Worm (Caenorhabditis elegans) whole organism, late embryonic: ENCODE data around the gene K08F9.4.
"Not testable (repeated sequence)": the region's sequence is repeated elsewhere in the genome, so short reads cannot be mapped to it uniquely, and the experiment has no call there.

Experiments used
- C38D4.7 ChIP-seq: fragments of 200-800 bp; sonication (Bioruptor generic); optimal IDR thresholded peaks from 2 replicates; lab custom pipeline; 2018; ENCODE audit warnings: mild to moderate bottlenecking, missing genetic modification characterization, moderate library complexity, missing compliant biosample characterization
- F13H6.1 ChIP-seq: sonication (generic microtip); optimal IDR thresholded peaks from 2 replicates; lab custom pipeline; 2016; ENCODE audit warnings: missing genetic modification characterization, missing compliant biosample characterization
- ama-1 ChIP-seq: fragments of 150-350 bp; optimal IDR thresholded peaks from 2 replicates; lab custom pipeline; 2014
- ceh-14 ChIP-seq: sonication (generic microtip); optimal IDR thresholded peaks from 2 replicates; lab custom pipeline; 2016; ENCODE audit warnings: missing genotype, missing genetic modification characterization, missing compliant biosample characterization
- ceh-22 ChIP-seq: sonication (generic microtip); optimal IDR thresholded peaks from 2 replicates; lab custom pipeline; 2017; ENCODE audit warnings: missing biosample characterization, missing genetic modification characterization
- ceh-31 ChIP-seq: sonication (generic microtip); optimal IDR thresholded peaks from 2 replicates; lab custom pipeline; 2016; ENCODE audit warnings: missing genetic modification characterization, missing compliant biosample characterization
- ceh-34 ChIP-seq: sonication (generic microtip); optimal IDR thresholded peaks from 2 replicates; lab custom pipeline; 2016; ENCODE audit warnings: mild to moderate bottlenecking, missing genetic modification characterization, missing compliant biosample characterization
- ceh-48 ChIP-seq: sonication (generic microtip); optimal IDR thresholded peaks from 2 replicates; lab custom pipeline; 2016; ENCODE audit warnings: missing genetic modification characterization, inconsistent platforms, missing compliant biosample characterization
- ceh-6 ChIP-seq: fragments of 200-800 bp; sonication (Bioruptor generic); optimal IDR thresholded peaks from 2 replicates; lab custom pipeline; 2018; ENCODE audit warnings: mild to moderate bottlenecking, missing genetic modification characterization, missing compliant biosample characterization
- ceh-9 ChIP-seq: sonication (generic microtip); optimal IDR thresholded peaks from 2 replicates; lab custom pipeline; 2016; ENCODE audit warnings: mild to moderate bottlenecking, missing genetic modification characterization, inconsistent platforms, missing compliant biosample characterization
- dmd-4 ChIP-seq: sonication (generic microtip); optimal IDR thresholded peaks from 2 replicates; lab custom pipeline; 2016; ENCODE audit warnings: borderline replicate concordance, missing genetic modification characterization, missing compliant biosample characterization
- dve-1 ChIP-seq: sonication (generic microtip); optimal IDR thresholded peaks from 2 replicates; lab custom pipeline; 2017; ENCODE audit warnings: antibody characterized with exemption, mild to moderate bottlenecking, missing genetic modification characterization, missing compliant biosample characterization
- elt-2 ChIP-seq: sonication (generic microtip); optimal IDR thresholded peaks from 2 replicates; lab custom pipeline; 2016; ENCODE audit warnings: missing genetic modification reagents, missing genetic modification characterization, missing compliant biosample characterization
- elt-4 ChIP-seq: sonication (generic microtip); optimal IDR thresholded peaks from 2 replicates; lab custom pipeline; 2016; ENCODE audit warnings: missing genetic modification characterization, missing compliant biosample characterization
- eyg-1 ChIP-seq: sonication (generic microtip); optimal IDR thresholded peaks from 2 replicates; lab custom pipeline; 2016; ENCODE audit warnings: missing genotype, missing genetic modification characterization, missing compliant biosample characterization
- fkh-6 ChIP-seq: sonication (generic microtip); optimal IDR thresholded peaks from 2 replicates; lab custom pipeline; 2016; ENCODE audit warnings: missing genetic modification characterization, missing compliant biosample characterization
- gmeb-2 ChIP-seq: sonication (generic microtip); optimal IDR thresholded peaks from 2 replicates; lab custom pipeline; 2016; ENCODE audit warnings: missing genetic modification characterization, inconsistent platforms, missing compliant biosample characterization
- hlh-30 ChIP-seq: sonication (generic microtip); optimal IDR thresholded peaks from 2 replicates; lab custom pipeline; 2017; ENCODE audit warnings: antibody characterized with exemption, missing genetic modification characterization, missing compliant biosample characterization; ENCODE audit not compliant: insufficient read depth
- lim-6 ChIP-seq: sonication (generic microtip); optimal IDR thresholded peaks from 2 replicates; lab custom pipeline; 2016; ENCODE audit warnings: missing genetic modification characterization, missing compliant biosample characterization
- madf-2 ChIP-seq: sonication (generic microtip); optimal IDR thresholded peaks from 2 replicates; lab custom pipeline; 2017; ENCODE audit warnings: missing genetic modification characterization, missing compliant biosample characterization
- npax-4 ChIP-seq: sonication (generic microtip); optimal IDR thresholded peaks from 2 replicates; lab custom pipeline; 2016; ENCODE audit warnings: missing genetic modification characterization, missing compliant biosample characterization
- pag-3 ChIP-seq: sonication (generic microtip); optimal IDR thresholded peaks from 2 replicates; lab custom pipeline; 2016; ENCODE audit warnings: missing compliant biosample characterization, missing genetic modification characterization, borderline replicate concordance
- pha-2 ChIP-seq: sonication (generic microtip); optimal IDR thresholded peaks from 2 replicates; lab custom pipeline; 2017; ENCODE audit warnings: mild to moderate bottlenecking, missing genetic modification characterization, missing compliant biosample characterization
- pha-4 ChIP-seq: fragments of 150-350 bp; optimal IDR thresholded peaks from 2 replicates; lab custom pipeline; 2018; ENCODE audit warnings: missing biosample characterization, missing genetic modification reagents, missing genetic modification characterization
- pqm-1 ChIP-seq: sonication (generic microtip); optimal IDR thresholded peaks from 2 replicates; lab custom pipeline; 2016; ENCODE audit warnings: missing genetic modification characterization, missing compliant biosample characterization
- pros-1 ChIP-seq: fragments of 150-350 bp; optimal IDR thresholded peaks from 2 replicates; lab custom pipeline; 2014; ENCODE audit warnings: missing biosample characterization, missing genetic modification reagents, missing genetic modification characterization
- ref-2 ChIP-seq: sonication (generic microtip); optimal IDR thresholded peaks from 2 replicates; lab custom pipeline; 2016; ENCODE audit warnings: missing genetic modification characterization, missing compliant biosample characterization
- unc-3 ChIP-seq, 2 experiments: fragments of 200-800 bp in 1 of 2; sonication (Bioruptor generic) in 1 of 2; sonication (generic microtip) in 1 of 2; conservative IDR thresholded peaks in 1 of 2; optimal IDR thresholded peaks in 1 of 2; 2 replicates each; pipeline versions ENCODE4 v1.3.6 to Lab custom; 2016 to 2022; ENCODE audit warnings: missing compliant biosample characterization in 2 of 2, missing genetic modification characterization in 2 of 2, missing genetic modification reagents in 1 of 2
- unc-42 ChIP-seq: sonication (generic microtip); optimal IDR thresholded peaks from 2 replicates; lab custom pipeline; 2016; ENCODE audit warnings: missing genotype, missing genetic modification characterization, missing compliant biosample characterization
- zip-5 ChIP-seq: sonication (generic microtip); optimal IDR thresholded peaks from 2 replicates; lab custom pipeline; 2016; ENCODE audit warnings: missing genetic modification characterization, missing compliant biosample characterization
- ztf-16 ChIP-seq: sonication (generic microtip); optimal IDR thresholded peaks from 2 replicates; lab custom pipeline; 2017; ENCODE audit warnings: missing genetic modification characterization, missing compliant biosample characterization

K08F9.4 gene

DNA sequence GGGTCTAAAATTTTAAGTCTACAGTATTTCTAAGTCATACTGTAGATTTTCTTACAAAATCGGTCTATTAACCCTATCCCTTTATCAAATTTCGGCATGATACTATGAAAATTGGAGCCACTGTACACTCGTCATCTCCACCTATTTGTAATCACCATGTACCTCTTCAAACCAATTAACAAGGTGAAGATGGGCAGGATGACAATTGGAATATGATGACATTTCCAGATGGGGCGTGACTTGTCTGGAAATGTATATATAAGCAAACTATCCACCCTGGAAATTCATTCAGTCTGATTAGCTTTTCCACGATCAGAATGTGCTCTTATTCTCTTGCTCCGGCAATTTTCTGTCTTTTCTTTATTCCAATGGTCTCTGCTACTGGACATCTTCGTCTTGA, 34.6 kb upstream of the K08F9.4 start, which contains the start of gene Y75B12A.2 (continued):
- no peak for TF ChIP-seq F13H6.1 (tag; lab: Kevin White, UChicago)
- no peak for TF ChIP-seq pros-1 (tag; lab: Kevin White, UChicago)
- no peak for TF ChIP-seq ztf-16 (tag; lab: Kevin White, UChicago)

DNA sequence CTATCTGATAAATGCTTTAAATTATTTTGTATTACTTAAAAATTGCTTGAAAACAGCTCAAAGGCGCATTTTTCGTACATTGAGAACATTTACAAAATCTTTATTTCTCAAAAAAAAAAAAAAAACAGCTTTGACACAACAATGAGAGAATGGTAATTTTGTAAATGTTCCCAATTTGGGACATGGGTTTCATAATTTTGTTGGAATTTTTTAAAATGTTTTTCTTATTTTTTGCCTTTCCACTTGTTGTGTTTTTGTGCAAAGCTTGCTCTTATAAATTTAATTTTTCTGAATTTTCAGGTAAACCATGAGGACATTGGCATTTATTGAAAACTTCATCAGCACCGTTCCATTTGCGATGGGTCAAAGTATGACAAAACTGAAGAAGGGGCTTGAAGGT, 32.2 kb upstream of the K08F9.4 start, which contains the start of gene T01G5.7:
Gene T01G5.7 (plus strand): TSS at position 301 of the 400 bp plus-strand sequence.
- no peak for TF ChIP-seq ceh-14 (tag; lab: Kevin White, UChicago)
- TF ChIP-seq elt-2 (tag; lab: Kevin White, UChicago): no peak
- no peak for TF ChIP-seq ama-1 (lab: Kevin White, UChicago)
- TF ChIP-seq eyg-1 (tag; lab: Kevin White, UChicago): no peak
- TF ChIP-seq ceh-6 (GFP tag; lab: Kevin White, UChicago): no peak
- TF ChIP-seq ref-2 (tag; lab: Kevin White, UChicago): no peak
- TF ChIP-seq hlh-30 (tag; lab: Kevin White, UChicago): no peak
- no peak for TF ChIP-seq gmeb-2
- TF ChIP-seq dve-1: no peak
- TF ChIP-seq ceh-31: no peak
- no peak for TF ChIP-seq pha-2 (tag; lab: Kevin White, UChicago)
- no peak for TF ChIP-seq pha-4 (tag; lab: Kevin White, UChicago)
- no peak for TF ChIP-seq unc-42 (tag; lab: Kevin White, UChicago)
- TF ChIP-seq C38D4.7 (GFP tag; lab: Kevin White, UChicago): no peak
- TF ChIP-seq ceh-9 (tag; lab: Kevin White, UChicago): no peak
- TF ChIP-seq unc-3 (GFP tag; conservative IDR thresholded peaks at IDR 0.05; lab: Robert Waterston, UW): no peak
- no peak for TF ChIP-seq unc-3 (tag; optimal IDR thresholded peaks at IDR 0.05; lab: Kevin White, UChicago)
- no peak for TF ChIP-seq elt-4 (tag; lab: Kevin White, UChicago)
- TF ChIP-seq fkh-6 (tag; lab: Kevin White, UChicago): no peak

DNA sequence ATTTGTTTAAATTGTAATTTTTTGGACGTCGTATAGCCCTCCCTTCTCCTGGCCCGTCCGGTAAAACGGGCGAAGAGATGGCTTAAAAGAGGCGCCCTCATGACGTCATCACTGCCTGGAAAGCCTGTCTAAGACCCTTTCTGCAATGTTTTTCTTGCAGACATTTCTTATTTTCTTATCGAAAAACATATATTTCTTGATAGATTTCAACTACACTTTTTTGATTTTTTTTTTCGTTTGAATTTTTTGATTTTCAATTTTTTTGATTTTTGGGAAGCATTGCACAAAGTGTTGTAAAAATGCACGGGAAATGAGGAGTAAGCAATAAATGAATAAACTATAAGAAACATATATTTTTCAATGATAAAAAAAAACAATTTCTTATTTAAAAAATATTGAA, 29.8 kb upstream of the K08F9.4 start, which contains the start of gene T01G5.6:
Gene T01G5.6 (minus strand): TSS at position 101 of the 400 bp plus-strand sequence.
- no peak for TF ChIP-seq dve-1
- TF ChIP-seq zip-5: no peak
- TF ChIP-seq elt-4 (tag; lab: Kevin White, UChicago): no peak
- TF ChIP-seq madf-2 (tag; lab: Kevin White, UChicago): no peak
- no peak for TF ChIP-seq ceh-48
- TF ChIP-seq eyg-1 (tag; lab: Kevin White, UChicago): no peak
- no peak for TF ChIP-seq ceh-22 (tag; lab: Kevin White, UChicago)
- TF ChIP-seq, all 69 proteins: peak for 0

ce11 chrV:15115968-15116367, 27.9 kb upstream of the K08F9.4 start, which contains the start of gene T01G5.8:
Gene T01G5.8 (plus strand): TSS chrV:15116268.
- not testable (repeated sequence) for TF ChIP-seq ceh-22 (tag; lab: Kevin White, UChicago); ceh-34; ceh-31

DNA sequence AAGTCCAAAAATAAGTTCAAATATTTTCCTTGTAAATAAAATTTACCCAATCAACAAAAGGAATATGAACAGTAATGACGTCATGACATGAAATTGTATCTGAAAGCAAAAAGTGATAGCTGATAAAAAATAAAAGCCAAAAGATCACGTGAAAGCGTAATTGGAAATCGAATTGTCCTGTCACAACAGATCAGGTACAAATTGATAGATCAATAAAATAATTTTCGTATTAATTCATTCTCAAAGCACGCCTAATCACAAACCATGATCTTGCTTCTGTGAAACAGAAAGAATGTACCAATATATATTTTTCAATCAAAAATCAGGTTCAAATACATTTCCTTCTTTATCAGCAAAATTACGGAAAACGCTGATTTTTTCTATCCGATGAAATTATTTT, 24.3 kb upstream of the K08F9.4 start, which contains the start of gene flor-1:
Gene flor-1 (minus strand): TSS at position 101 of the 400 bp plus-strand sequence.
- TF ChIP-seq ceh-22 (tag; lab: Kevin White, UChicago) (no peak), fkh-6 (tag; lab: Kevin White, UChicago) (no peak), zip-5 (no peak), npax-4 (tag; lab: Kevin White, UChicago) (no peak), pag-3 (tag; lab: Kevin White, UChicago) (no peak)

DNA sequence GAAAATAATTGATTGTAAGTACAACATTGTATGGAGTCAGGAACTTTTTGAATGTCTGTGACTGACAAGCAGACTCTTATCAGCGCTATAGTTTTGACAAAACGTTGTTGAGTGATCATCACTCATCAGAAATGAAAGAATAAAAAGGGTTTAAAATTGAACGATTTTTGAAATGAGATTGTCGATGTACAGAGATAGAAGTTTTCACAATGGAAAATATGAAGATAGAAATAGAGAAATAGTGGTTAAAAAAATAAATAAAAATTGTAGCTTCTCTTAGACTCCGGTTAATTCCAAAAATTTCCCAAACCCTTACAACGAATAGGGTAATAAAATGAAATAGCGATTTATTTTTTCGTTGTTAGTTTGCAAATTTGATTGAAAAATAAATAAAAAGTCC, 18.7 kb upstream of the K08F9.4 start, which contains the start of gene ugt-30:
Gene ugt-30 (minus strand): TSS at position 101 of the 400 bp plus-strand sequence.
- TF ChIP-seq pqm-1, dmd-4, lim-6 (tag; lab: Kevin White, UChicago): not testable (repeated sequence)
